Worm (Caenorhabditis elegans): ENCODE measurements around the gene C18G1.7.

Gene C18G1.7

DNA sequence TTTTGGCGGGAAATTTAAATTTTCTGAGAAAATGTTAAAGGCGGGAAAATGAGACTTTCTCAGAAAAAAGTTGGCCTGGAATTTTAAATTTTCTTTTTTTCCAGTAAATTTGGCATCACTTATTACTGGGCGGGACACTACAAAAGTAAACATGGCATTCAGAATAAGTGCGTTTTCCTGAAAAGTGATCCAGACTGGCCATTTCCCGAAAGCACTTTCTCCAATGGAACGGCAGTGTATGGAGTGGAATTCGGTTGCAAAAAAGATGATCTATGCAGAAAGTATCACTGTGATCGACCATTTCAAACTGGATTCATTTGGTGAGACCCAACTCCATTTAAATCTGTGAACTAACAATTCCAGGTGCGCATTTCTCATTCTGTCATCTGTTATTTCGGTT lies 42.5 kb downstream of the C18G1.7 start:
- TF ChIP-seq unc-42 (tag; optimal IDR thresholded peaks at IDR 0.05) (no peak), sox-2 (GFP tag; IDR thresholded peaks at IDR 0.05) (no peak), pha-4 (tag; optimal IDR thresholded peaks at IDR 0.05) (no peak), C08G9.2 (tag; optimal IDR thresholded peaks at IDR 0.05) (no peak), ttx-3 (tag; optimal IDR thresholded peaks at IDR 0.05) (no peak), elt-4 (tag; optimal IDR thresholded peaks at IDR 0.05) (no peak)

DNA sequence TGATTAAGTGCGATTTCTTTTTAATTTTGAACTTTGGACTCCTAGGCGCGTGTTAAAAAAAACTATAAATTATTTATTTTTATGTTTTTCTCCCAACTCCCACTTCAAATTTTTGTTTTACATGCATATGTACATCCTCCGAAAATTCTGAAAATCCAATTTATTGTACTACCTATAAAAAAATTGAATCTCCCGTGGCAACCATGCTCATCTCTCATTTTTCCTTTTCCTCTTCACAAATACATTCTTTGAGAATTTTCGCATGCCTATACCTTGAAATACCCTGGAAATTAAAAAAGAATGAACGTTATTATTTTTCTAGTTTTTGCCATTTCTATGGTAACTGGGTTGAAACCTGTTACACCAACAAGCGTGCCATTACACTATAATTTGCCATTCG lies 43.5 kb downstream of the C18G1.7 start, which contains the start of gene R02F11.10:
TSS of gene R02F11.10 (plus strand) at position 301 of the 400 bp plus-strand sequence.
- no peak for TF ChIP-seq ztf-16 (tag; optimal IDR thresholded peaks at IDR 0.05)
- TF ChIP-seq ceh-18 (tag; optimal IDR thresholded peaks at IDR 0.05), result no peak
- no peak for TF ChIP-seq tbx-2 (tag; optimal IDR thresholded peaks at IDR 0.05)
- no peak for TF ChIP-seq eyg-1 (tag; optimal IDR thresholded peaks at IDR 0.05)
- no peak for TF ChIP-seq C38D4.7 (GFP tag; optimal IDR thresholded peaks at IDR 0.05)
- TF ChIP-seq pat-9 (tag; optimal IDR thresholded peaks at IDR 0.05), result no peak
- TF ChIP-seq npax-4 (tag; optimal IDR thresholded peaks at IDR 0.05), result no peak
- TF ChIP-seq dve-1 (tag; optimal IDR thresholded peaks at IDR 0.05), result no peak
- TF ChIP-seq ceh-19 (GFP tag; optimal IDR thresholded peaks at IDR 0.05), result no peak
- TF ChIP-seq K02D7.2 (tag; optimal IDR thresholded peaks at IDR 0.05), result no peak

- TF ChIP-seq ceh-2 (tag; optimal IDR thresholded peaks at IDR 0.05) (no peak), ceh-19 (GFP tag; optimal IDR thresholded peaks at IDR 0.05) (no peak), pha-4 (tag; optimal IDR thresholded peaks at IDR 0.05) (no peak), eyg-1 (tag; optimal IDR thresholded peaks at IDR 0.05) (no peak), elt-2 (tag; optimal IDR thresholded peaks at IDR 0.05) (no peak), sdc-2 (tag; optimal IDR thresholded peaks at IDR 0.05) (no peak), pqm-1 (tag; optimal IDR thresholded peaks at IDR 0.05) (no peak), madf-2 (tag; optimal IDR thresholded peaks at IDR 0.05) (no peak)
Observed at ce11 chrV:4790368-4790767, 45.0 kb downstream of the C18G1.7 start, which contains the start of gene R02F11.12. TSS of gene R02F11.12 (plus strand) at chrV:4790668.

DNA sequence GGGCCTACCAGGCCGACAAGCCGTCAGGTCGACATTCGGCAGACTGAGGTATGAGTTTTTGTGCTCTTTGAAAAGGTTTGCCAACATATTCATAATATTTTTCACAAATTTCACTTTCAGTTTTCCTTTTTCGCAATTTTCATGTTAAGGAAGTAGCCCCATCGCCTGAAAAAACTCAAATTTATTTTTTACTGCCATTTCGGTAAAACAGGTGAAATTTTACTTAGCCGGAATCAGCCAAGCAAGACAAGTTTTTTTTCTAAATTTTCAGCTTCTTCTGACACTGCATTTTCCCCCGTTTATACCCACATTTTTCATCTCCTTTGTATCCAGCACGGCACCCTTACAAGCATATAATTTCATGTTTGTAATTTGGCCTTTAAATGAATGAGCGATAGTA lies 46.2 kb downstream of the C18G1.7 start, which contains the start of gene R02F11.11:
TSS of gene R02F11.11 (plus strand) at position 301 of the 400 bp plus-strand sequence.
- TF ChIP-seq elt-2 (tag; optimal IDR thresholded peaks at IDR 0.05) (no peak), hlh-6 (tag; optimal IDR thresholded peaks at IDR 0.05) (no peak), ceh-9 (tag; optimal IDR thresholded peaks at IDR 0.05) (no peak), ceh-18 (tag; optimal IDR thresholded peaks at IDR 0.05) (no peak), C38D4.7 (GFP tag; optimal IDR thresholded peaks at IDR 0.05) (no peak), pax-1 (tag; optimal IDR thresholded peaks at IDR 0.05) (no peak), unc-86 (tag; optimal IDR thresholded peaks at IDR 0.05) (no peak), lim-6 (tag; optimal IDR thresholded peaks at IDR 0.05) (no peak)

ce11 chrV:4794308-4794707 lies 48.9 kb downstream of the C18G1.7 start, which contains the start of gene R02F11.2:
TSS of gene R02F11.2 (plus strand) at chrV:4794599.
- TF ChIP-seq pha-4 (tag; optimal IDR thresholded peaks at IDR 0.05) (no peak), fkh-6 (tag; optimal IDR thresholded peaks at IDR 0.05) (no peak), ahr-1 (tag; optimal IDR thresholded peaks at IDR 0.05) (no peak), unc-42 (tag; optimal IDR thresholded peaks at IDR 0.05) (no peak)
